Fruit fly (Drosophila melanogaster): ENCODE data around the gene CG18599.

Gene CG18599

dm6 chr3R:18280866-18281473 is 13.4 kb downstream of the CG18599 start:
- TF ChIP-seq CG8924 (tag; optimal IDR thresholded peaks at IDR 0.05) = no peak
- TF ChIP-seq CG15479 (GFP tag; optimal IDR thresholded peaks at IDR 0.05) = peak; percentile 99
- no peak for TF ChIP-seq CG9817 (tag; optimal IDR thresholded peaks at IDR 0.05)
- 0 out of 4 replicates have a peak, but pooled peaks have one; percentile 11 for TF ChIP-seq chinmo (GFP tag; IDR thresholded peaks at IDR 0.05; ENCODE audit: partially characterized antibody)
- TF ChIP-seq yki (optimal IDR thresholded peaks at IDR 0.05) = no peak
- peak; percentile 66 for TF ChIP-seq exex (tag; optimal IDR thresholded peaks at IDR 0.05)
- no peak for TF ChIP-seq CG5245 (GFP tag; optimal IDR thresholded peaks at IDR 0.05)
- no peak for TF ChIP-seq B-H1 (GFP tag; IDR thresholded peaks at IDR 0.05)
- peak; percentile 64 for TF ChIP-seq grn (GFP tag; optimal IDR thresholded peaks at IDR 0.05)
- TF ChIP-seq mirr (GFP tag; optimal IDR thresholded peaks at IDR 0.05) = peak; percentile 26
- peak; percentile 72 for TF ChIP-seq sug (tag; optimal IDR thresholded peaks at IDR 0.05)
- no peak for TF ChIP-seq CG12219 (GFP tag; optimal IDR thresholded peaks at IDR 0.05)
- TF ChIP-seq HHEX (GFP tag; optimal IDR thresholded peaks at IDR 0.05) = no peak
- no peak for TF ChIP-seq lov (optimal IDR thresholded peaks at IDR 0.05)
- TF ChIP-seq lov (GFP tag; IDR thresholded peaks at IDR 0.05) = no peak
- TF ChIP-seq ato (GFP tag; IDR thresholded peaks at IDR 0.05; ENCODE audit: partially characterized antibody) = no peak
- no peak for TF ChIP-seq CG1603 (tag; optimal IDR thresholded peaks at IDR 0.05)
- TF ChIP-seq CTCF (GFP tag; optimal IDR thresholded peaks at IDR 0.05) = no peak
- TF ChIP-seq Dip2 (GFP tag; IDR thresholded peaks at IDR 0.05) = no peak
- no peak for TF ChIP-seq Meics (GFP tag; optimal IDR thresholded peaks at IDR 0.05)
- TF ChIP-seq Vsx1 (GFP tag; optimal IDR thresholded peaks at IDR 0.05) = no peak
- peak in 1 of 2 experiments; percentile 14 for TF ChIP-seq Pdp1 (GFP tag; optimal IDR thresholded peaks at IDR 0.05)
- no peak for TF ChIP-seq Side (GFP tag; optimal IDR thresholded peaks at IDR 0.05)
- peak; percentile 71 for TF ChIP-seq cwo (GFP tag; optimal IDR thresholded peaks at IDR 0.05)

DNA sequence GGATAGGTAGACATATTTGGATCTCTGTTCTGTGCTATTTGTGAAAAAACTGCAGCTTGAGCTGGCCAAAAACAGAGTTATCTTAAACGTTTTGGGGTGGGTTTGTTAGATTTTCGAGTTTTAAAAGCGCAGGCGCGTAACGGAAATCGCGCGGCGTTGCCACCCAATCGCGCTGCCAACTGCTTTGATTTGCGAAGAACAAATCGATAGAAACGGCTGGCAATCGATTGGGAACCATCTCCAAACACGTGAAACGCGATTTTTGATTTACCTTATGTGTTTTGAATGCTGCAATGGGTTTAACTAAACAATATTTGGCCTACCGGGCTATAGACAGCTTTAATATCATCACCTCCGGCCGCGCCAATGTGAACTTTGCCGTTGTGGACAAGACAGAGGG is 15.9 kb downstream of the CG18599 start, which contains the start of the genes CG14312 and CG8064:
CG14312 (minus strand) TSS at position 88 of the 400 bp plus-strand sequence.
CG8064 (plus strand) TSS at position 220 of the 400 bp plus-strand sequence.
- TF ChIP-seq pzg (GFP tag; optimal IDR thresholded peaks at IDR 0.05) (peak; percentile 93), CG4617 (GFP tag; optimal IDR thresholded peaks at IDR 0.05; ENCODE audit: borderline replicate concordance) (peak; percentile 37), bowl (GFP tag; IDR thresholded peaks at IDR 0.05) (no peak), seq (GFP tag; IDR thresholded peaks at IDR 0.05) (peak; percentile 44; the same call in 1 of the 2 replicates), CG15601 (tag; optimal IDR thresholded peaks at IDR 0.05) (peak; percentile 4), Bdp1 (GFP tag; optimal IDR thresholded peaks at IDR 0.05) (no peak), Dbx (GFP tag; IDR thresholded peaks at IDR 0.05) (peak; percentile 8; the same call in 1 of the 3 replicates), zfh1 (GFP tag; IDR thresholded peaks at IDR 0.05) (0 out of 3 replicates have a peak, but pooled peaks have one; percentile 15), Max (GFP tag; optimal IDR thresholded peaks at IDR 0.05) (peak; percentile 81), CG16813 (GFP tag; IDR thresholded peaks at IDR 0.05; ENCODE audit: partially characterized antibody) (peak; percentile 68), MESR4 (GFP tag; optimal IDR thresholded peaks at IDR 0.05) (peak; percentile 62), CG12155 (GFP tag; optimal IDR thresholded peaks at IDR 0.05) (no peak), Meics (GFP tag; optimal IDR thresholded peaks at IDR 0.05) (no peak), CG18262 (tag; optimal IDR thresholded peaks at IDR 0.05) (no peak), abd-A (tag; optimal IDR thresholded peaks at IDR 0.05) (no peak), CG14965 (GFP tag; optimal IDR thresholded peaks at IDR 0.05; ENCODE audit: borderline replicate concordance) (no peak), pho (GFP tag; optimal IDR thresholded peaks at IDR 0.05) (no peak), CG14860 (GFP tag; IDR thresholded peaks at IDR 0.05; ENCODE audit: partially characterized antibody) (0 out of 3 replicates have a peak, but pooled peaks have one; percentile 10), hb (GFP tag; IDR thresholded peaks at IDR 0.05; ENCODE audit: partially characterized antibody) (0 out of 3 replicates have a peak, but pooled peaks have one; percentile 37), dm (GFP tag; optimal IDR thresholded peaks at IDR 0.05) (peak; percentile 95), Ada2b (GFP tag; IDR thresholded peaks at IDR 0.05) (no peak), stc (GFP tag; IDR thresholded peaks at IDR 0.05) (no peak), stwl (tag; optimal IDR thresholded peaks at IDR 0.05) (peak; percentile 73), CG6791 (GFP tag; IDR thresholded peaks at IDR 0.05; ENCODE audit: partially characterized antibody) (peak; percentile 78), NC2β (GFP tag; optimal IDR thresholded peaks at IDR 0.05) (peak; percentile 31), trem (tag; optimal IDR thresholded peaks at IDR 0.05) (peak; percentile 99), CG18011 (GFP tag; optimal IDR thresholded peaks at IDR 0.05) (peak; percentile 3)

Data from whole organism, embryonic.